Worm (Caenorhabditis elegans) whole organism, mixed stage, embryonic: ENCODE data around the gene ndnf-1.

Experiments used
- bed-3 ChIP-seq: fragments of 200-800 bp; sonication (Bioruptor generic); optimal IDR thresholded peaks from 3 replicates; lab custom pipeline; 2018; ENCODE audit warnings: mild to moderate bottlenecking, missing genetic modification characterization, moderate library complexity, missing compliant biosample characterization
- blmp-1 ChIP-seq: fragments of 150-350 bp; optimal IDR thresholded peaks from 2 replicates; lab custom pipeline; 2014; ENCODE audit warnings: missing biosample characterization, missing genetic modification characterization
- elt-1 ChIP-seq: sonication (generic microtip); optimal IDR thresholded peaks from 2 replicates; lab custom pipeline; 2017; ENCODE audit warnings: missing genetic modification characterization, mild to moderate bottlenecking, missing compliant biosample characterization, antibody characterized with exemption, moderate library complexity, borderline replicate concordance; ENCODE audit not compliant: insufficient read depth
- mep-1 ChIP-seq: fragments of 150-350 bp; optimal IDR thresholded peaks from 2 replicates; lab custom pipeline; 2017; ENCODE audit warnings: missing biosample characterization, missing genetic modification reagents, missing genetic modification characterization, inconsistent platforms
- sptf-1 ChIP-seq: sonication (generic microtip); optimal IDR thresholded peaks from 2 replicates; lab custom pipeline; 2017; ENCODE audit warnings: mild to moderate bottlenecking, missing genetic modification characterization, moderate library complexity, missing compliant biosample characterization

DNA sequence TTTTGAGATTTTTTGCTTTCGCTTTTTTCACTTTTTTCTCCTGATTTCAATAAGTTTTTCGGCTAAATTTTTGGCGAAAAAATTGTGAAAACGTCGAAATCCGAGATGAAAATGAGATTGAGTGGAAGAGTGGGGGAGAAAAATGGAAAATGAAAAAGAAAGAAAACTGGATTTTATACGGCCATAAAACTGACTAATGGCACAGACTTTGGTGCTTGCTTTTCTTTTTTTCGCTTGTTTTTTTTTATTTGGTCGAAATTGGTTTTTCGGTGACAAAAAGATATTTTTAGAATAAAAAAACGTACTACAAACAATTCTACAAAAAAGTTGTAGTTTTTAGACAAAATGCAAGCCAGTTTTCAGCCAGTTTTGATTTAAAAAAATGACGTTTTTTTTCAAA, 25.9 kb downstream of the ndnf-1 start:
- no peak for TF ChIP-seq elt-1
- no peak for TF ChIP-seq sptf-1 (tag; lab: Kevin White, UChicago)
- no peak for TF ChIP-seq blmp-1 (tag; lab: Kevin White, UChicago)
- TF ChIP-seq bed-3 (GFP tag; lab: Kevin White, UChicago): no peak
- no peak for TF ChIP-seq mep-1 (tag; lab: Kevin White, UChicago)
